Fruit fly (Drosophila melanogaster) whole organism, embryonic: ENCODE measurements around the gene eIF3d2.
A peak's percentile ranks its signal among the peaks of the same experiment; 100 is the strongest.

Experiments
- C15 ChIP-seq: fragments of 200-800 bp; sonication (Bioruptor generic); IDR thresholded peaks from 3 replicates; pipeline ENCODE4 v1.3.6; 2022; ENCODE audit warnings: missing biosample characterization, missing genetic modification characterization
- CG12104 ChIP-seq: fragments of 200-800 bp; sonication (Bioruptor generic); optimal IDR thresholded peaks from 3 replicates; lab custom pipeline; 2016; ENCODE audit warnings: missing biosample characterization, missing genetic modification characterization
- CG1233 ChIP-seq: fragments of 200-800 bp; sonication (Bioruptor generic); optimal IDR thresholded peaks from 4 replicates; lab custom pipeline; 2018; ENCODE audit warnings: missing biosample characterization, mild to moderate bottlenecking, missing genetic modification characterization
- CG12942 ChIP-seq: fragments of 200-800 bp; sonication (Bioruptor generic); optimal IDR thresholded peaks from 3 replicates; lab custom pipeline; 2016; ENCODE audit warnings: missing biosample characterization, missing genetic modification characterization
- CG13287 ChIP-seq: fragments of 200-800 bp; sonication (Bioruptor generic); IDR thresholded peaks from 2 replicates; pipeline ENCODE4 v1.3.6; 2022; ENCODE audit warnings: missing biosample characterization, missing genetic modification characterization; ENCODE audit not compliant: partially characterized antibody
- CG16813 ChIP-seq: fragments of 200-800 bp; sonication (Bioruptor generic); IDR thresholded peaks from 3 replicates; pipeline ENCODE4 v1.3.6; 2022; ENCODE audit warnings: missing biosample characterization, missing genetic modification characterization; ENCODE audit not compliant: partially characterized antibody
- CG16863 ChIP-seq: fragments of 200-800 bp; sonication (Bioruptor generic); optimal IDR thresholded peaks from 3 replicates; lab custom pipeline; 2016; ENCODE audit warnings: missing biosample characterization, missing genetic modification characterization
- CG17186 ChIP-seq: fragments of 200-800 bp; sonication (Bioruptor generic); optimal IDR thresholded peaks from 3 replicates; lab custom pipeline; 2017; ENCODE audit warnings: missing biosample characterization, missing genetic modification reagents, missing genetic modification characterization
- CG17912 ChIP-seq: fragments of 200-800 bp; sonication (Bioruptor generic); optimal IDR thresholded peaks from 2 replicates; lab custom pipeline; 2018; ENCODE audit warnings: missing biosample characterization, mild to moderate bottlenecking, missing genetic modification characterization
- CG18476 ChIP-seq: fragments of 200-800 bp; sonication (Bioruptor generic); optimal IDR thresholded peaks from 2 replicates; lab custom pipeline; 2016; ENCODE audit warnings: missing biosample characterization, mild to moderate bottlenecking, missing genetic modification characterization
- CG2199 ChIP-seq: fragments of 200-800 bp; sonication (Bioruptor generic); IDR thresholded peaks from 3 replicates; pipeline ENCODE4 v1.3.6; 2022; ENCODE audit warnings: missing biosample characterization, missing genetic modification characterization
- CG34422 ChIP-seq: fragments of 200-800 bp; sonication (Bioruptor generic); IDR thresholded peaks from 3 replicates; pipeline ENCODE4 v1.3.6; 2022; ENCODE audit warnings: missing biosample characterization, missing genetic modification characterization
- CG3847 ChIP-seq: fragments of 200-800 bp; sonication (Bioruptor generic); IDR thresholded peaks from 2 replicates; pipeline ENCODE4 v1.3.6; 2022; ENCODE audit warnings: missing biosample characterization, missing genetic modification characterization
- CG4328 ChIP-seq: fragments of 200-800 bp; sonication (Bioruptor generic); optimal IDR thresholded peaks from 3 replicates; lab custom pipeline; 2017; ENCODE audit warnings: missing biosample characterization, missing genetic modification reagents, missing genetic modification characterization
- CG6689 ChIP-seq: fragments of 200-800 bp; sonication (Bioruptor generic); IDR thresholded peaks from 2 replicates; pipeline ENCODE4 v1.3.6; 2022; ENCODE audit warnings: missing biosample characterization, missing genetic modification characterization
- CG6813 ChIP-seq: fragments of 200-800 bp; sonication (Bioruptor generic); optimal IDR thresholded peaks from 2 replicates; lab custom pipeline; 2017; ENCODE audit warnings: missing biosample characterization, missing genetic modification characterization, mild to moderate bottlenecking, moderate library complexity, missing genetic modification reagents
- CG8281 ChIP-seq: fragments of 200-800 bp; sonication (Bioruptor generic); optimal IDR thresholded peaks from 2 replicates; lab custom pipeline; 2018; ENCODE audit warnings: missing biosample characterization, mild to moderate bottlenecking, missing genetic modification characterization, moderate library complexity
- CHES-1-like ChIP-seq: fragments of 200-800 bp; sonication (Bioruptor generic); optimal IDR thresholded peaks from 2 replicates; lab custom pipeline; 2016; ENCODE audit warnings: missing biosample characterization, missing genetic modification characterization
- D19A ChIP-seq: fragments of 200-800 bp; optimal IDR thresholded peaks from 3 replicates; lab custom pipeline; 2019; ENCODE audit warnings: missing biosample characterization, mild to moderate bottlenecking, missing genetic modification characterization, moderate library complexity
- Doc3 ChIP-seq: fragments of 200-800 bp; sonication (Bioruptor generic); IDR thresholded peaks from 3 replicates; pipeline ENCODE4 v1.3.6; 2022; ENCODE audit warnings: missing biosample characterization, missing genetic modification characterization; ENCODE audit not compliant: partially characterized antibody
- Gsc ChIP-seq: fragments of 200-800 bp; sonication (Bioruptor generic); IDR thresholded peaks from 2 replicates; pipeline ENCODE4 v1.3.6; 2022; ENCODE audit warnings: missing biosample characterization, missing genetic modification characterization
- H2.0 ChIP-seq: fragments of 200-800 bp; sonication (Bioruptor generic); IDR thresholded peaks from 2 replicates; pipeline ENCODE4 v1.3.6; 2022; ENCODE audit warnings: missing biosample characterization, missing genetic modification characterization
- Hey ChIP-seq: fragments of 200-800 bp; sonication (Bioruptor generic); optimal IDR thresholded peaks from 3 replicates; lab custom pipeline; 2018; ENCODE audit warnings: missing biosample characterization, mild to moderate bottlenecking, missing genetic modification characterization
- Jarid2 ChIP-seq: fragments of 200-800 bp; sonication (Bioruptor generic); optimal IDR thresholded peaks from 3 replicates; lab custom pipeline; 2017; ENCODE audit warnings: mild to moderate bottlenecking, missing biosample characterization, missing genetic modification reagents, missing genetic modification characterization
- MESR4 ChIP-seq: fragments of 200-800 bp; sonication (Bioruptor generic); optimal IDR thresholded peaks from 2 replicates; lab custom pipeline; 2018; ENCODE audit warnings: missing biosample characterization, mild to moderate bottlenecking, missing genetic modification characterization, moderate library complexity
- Max ChIP-seq: fragments of 200-800 bp; sonication (Bioruptor generic); optimal IDR thresholded peaks from 2 replicates; lab custom pipeline; 2016; ENCODE audit warnings: missing biosample characterization, mild to moderate bottlenecking, missing genetic modification characterization
- Mrtf ChIP-seq: fragments of 200-800 bp; sonication (Bioruptor generic); IDR thresholded peaks from 3 replicates; pipeline ENCODE4 v1.3.6; 2022; ENCODE audit warnings: missing biosample characterization, missing genetic modification characterization
- NFAT ChIP-seq: fragments of 200-800 bp; sonication (Bioruptor generic); IDR thresholded peaks from 2 replicates; pipeline ENCODE4 v1.3.6; 2022; ENCODE audit warnings: missing biosample characterization, missing genetic modification characterization
- Pdp1 ChIP-seq, 2 experiments: fragments of 200-800 bp; sonication (Bioruptor generic); optimal IDR thresholded peaks; 3 replicates each; lab custom pipeline; 2016; ENCODE audit warnings: missing biosample characterization in 2 of 2, missing genetic modification characterization in 2 of 2, mild to moderate bottlenecking in 1 of 2, moderate library complexity in 1 of 2
- Six4 ChIP-seq: fragments of 200-800 bp; sonication (Bioruptor generic); optimal IDR thresholded peaks from 2 replicates; lab custom pipeline; 2016; ENCODE audit warnings: missing biosample characterization, missing genetic modification characterization
- Sox100B ChIP-seq: fragments of 200-800 bp; sonication (Bioruptor generic); optimal IDR thresholded peaks from 3 replicates; lab custom pipeline; 2018; ENCODE audit warnings: missing biosample characterization, mild to moderate bottlenecking, missing genetic modification characterization
- Sox102F ChIP-seq: fragments of 200-800 bp; sonication (Bioruptor generic); optimal IDR thresholded peaks from 2 replicates; lab custom pipeline; 2018; ENCODE audit warnings: missing biosample characterization, mild to moderate bottlenecking, missing genetic modification characterization, moderate library complexity
- Usf ChIP-seq: fragments of 200-800 bp; sonication (Bioruptor generic); optimal IDR thresholded peaks from 2 replicates; lab custom pipeline; 2017; ENCODE audit warnings: missing genotype, missing biosample characterization, missing genetic modification characterization
- Xbp1 ChIP-seq: fragments of 200-800 bp; sonication (Bioruptor generic); optimal IDR thresholded peaks from 3 replicates; lab custom pipeline; 2016; ENCODE audit warnings: missing biosample characterization, mild to moderate bottlenecking, missing genetic modification characterization
- aop ChIP-seq: fragments of 200-800 bp; sonication (Bioruptor generic); IDR thresholded peaks from 2 replicates; pipeline ENCODE4 v1.3.6; 2022; ENCODE audit warnings: missing biosample characterization, missing genetic modification characterization
- fd3F ChIP-seq: fragments of 200-800 bp; sonication (Bioruptor generic); optimal IDR thresholded peaks from 2 replicates; lab custom pipeline; 2018; ENCODE audit warnings: missing biosample characterization, mild to moderate bottlenecking, missing genetic modification characterization, moderate library complexity
- grn ChIP-seq: fragments of 200-800 bp; sonication (Bioruptor generic); optimal IDR thresholded peaks from 3 replicates; lab custom pipeline; 2017; ENCODE audit warnings: missing biosample characterization, missing genetic modification characterization
- kay ChIP-seq: fragments of 200-800 bp; sonication (Bioruptor generic); optimal IDR thresholded peaks from 2 replicates; lab custom pipeline; 2016; ENCODE audit warnings: missing biosample characterization, missing genetic modification characterization
- knrl ChIP-seq: fragments of 200-800 bp; sonication (Bioruptor generic); IDR thresholded peaks from 3 replicates; pipeline ENCODE4 v1.3.6; 2022; ENCODE audit warnings: missing biosample characterization, missing genetic modification characterization; ENCODE audit not compliant: partially characterized antibody
- pb ChIP-seq: fragments of 200-800 bp; sonication (Bioruptor generic); optimal IDR thresholded peaks from 3 replicates; lab custom pipeline; 2016; ENCODE audit warnings: missing biosample characterization, missing genetic modification characterization
- phol ChIP-seq: fragments of 200-800 bp; sonication (Bioruptor generic); optimal IDR thresholded peaks from 3 replicates; lab custom pipeline; 2018; ENCODE audit warnings: missing biosample characterization, mild to moderate bottlenecking, missing genetic modification characterization, moderate library complexity
- pnt ChIP-seq: fragments of 200-800 bp; sonication (Bioruptor generic); optimal IDR thresholded peaks from 3 replicates; lab custom pipeline; 2016; ENCODE audit warnings: missing biosample characterization, missing genetic modification characterization
- prd ChIP-seq, 3 experiments: fragments of >200 bp in 2 of 3; fragments of 200-800 bp in 1 of 3; sonication (Bioruptor generic) in 1 of 3; optimal IDR thresholded peaks in 2 of 3; IDR thresholded peaks in 1 of 3; 2 replicates in 2 of 3; 3 replicates in 1 of 3; pipeline versions ENCODE4 v1.3.6 to Lab custom; 2017 to 2022; ENCODE audit warnings: missing biosample characterization in 1 of 3, missing genetic modification characterization in 1 of 3
- so ChIP-seq: fragments of 200-800 bp; sonication (Bioruptor generic); IDR thresholded peaks from 3 replicates; pipeline ENCODE4 v1.3.6; 2022; ENCODE audit warnings: missing biosample characterization, missing genetic modification characterization
- sob ChIP-seq: fragments of 200-800 bp; sonication (Bioruptor generic); IDR thresholded peaks from 2 replicates; pipeline ENCODE4 v1.3.6; 2022; ENCODE audit warnings: missing biosample characterization, missing genetic modification characterization
- ssp ChIP-seq: fragments of 200-800 bp; sonication (Bioruptor generic); IDR thresholded peaks from 2 replicates; pipeline ENCODE4 v1.3.6; 2022; ENCODE audit warnings: missing biosample characterization, missing genetic modification characterization
- stwl ChIP-seq: fragments of 200-800 bp; sonication (Bioruptor generic); optimal IDR thresholded peaks from 3 replicates; lab custom pipeline; 2018; ENCODE audit warnings: missing biosample characterization, mild to moderate bottlenecking, missing genetic modification characterization, moderate library complexity
- wor ChIP-seq: fragments of 200-800 bp; sonication (Bioruptor generic); IDR thresholded peaks from 2 replicates; pipeline ENCODE4 v1.3.6; 2022; ENCODE audit warnings: missing biosample characterization, missing genetic modification characterization
- yki ChIP-seq: fragments of >200 bp; optimal IDR thresholded peaks from 3 replicates; lab custom pipeline; 2018

eIF3d2 gene

dm6 chr3R:12221366-12221916, 26.6 kb upstream of the eIF3d2 start, which contains the start of gene CG4860 (continued):
- TF ChIP-seq D19A (tag; lab: Kevin White, UChicago) (peak; percentile 75), knrl (GFP tag; lab: Robert Waterston, UW) (no peak), CG6813 (GFP tag; lab: Kevin White, UChicago) (peak; percentile 52), so (GFP tag; lab: Robert Waterston, UW) (peak; percentile 84), Xbp1 (GFP tag; lab: Kevin White, UChicago) (peak; percentile 92), CG8281 (peak; percentile 65), phol (tag; lab: Kevin White, UChicago) (peak; percentile 83), CG16863 (GFP tag; lab: Kevin White, UChicago) (peak; percentile 84), Six4 (GFP tag; lab: Kevin White, UChicago) (peak; percentile 81), stwl (no peak), C15 (GFP tag; lab: Robert Waterston, UW) (0 out of 3 replicates have a peak, but pooled peaks have one; percentile 5), Hey (tag; lab: Kevin White, UChicago) (no peak), CG3847 (peak; percentile 88), CG2199 (GFP tag; lab: Robert Waterston, UW) (0 out of 3 replicates have a peak, but pooled peaks have one; percentile 53), CG6689 (GFP tag; lab: Robert Waterston, UW) (peak; percentile 85), CG16813 (GFP tag; lab: Robert Waterston, UW) (no peak), Mrtf (peak; percentile 74; the same call in 2 of the 3 replicates), Sox100B (no peak), fd3F (GFP tag; lab: Kevin White, UChicago) (peak; percentile 85), CG12942 (GFP tag; lab: Kevin White, UChicago) (peak; percentile 80), CG34422 (GFP tag; lab: Robert Waterston, UW) (peak; percentile 87), Max (GFP tag; lab: Kevin White, UChicago) (peak; percentile 80), ssp (GFP tag; lab: Robert Waterston, UW) (peak; percentile 68), CG17186 (GFP tag; lab: Kevin White, UChicago) (no peak), CG4328 (GFP tag; lab: Kevin White, UChicago) (peak; percentile 61), H2.0 (GFP tag; lab: Robert Waterston, UW) (peak; percentile 81), prd (optimal IDR thresholded peaks at IDR 0.05; lab: Kevin White, UChicago) (no peak), prd (GFP tag; IDR thresholded peaks at IDR 0.05; lab: Robert Waterston, UW) (peak; percentile 86), Pdp1 (GFP tag; optimal IDR thresholded peaks at IDR 0.05; lab: Kevin White, UChicago) (peak; percentile 75 to 91), grn (GFP tag; lab: Kevin White, UChicago) (no peak), CG1233 (GFP tag; lab: Kevin White, UChicago) (peak; percentile 74), CG12104 (peak; percentile 66), kay (GFP tag; lab: Kevin White, UChicago) (peak; percentile 85), pb (GFP tag; lab: Kevin White, UChicago) (peak; percentile 54), CG18476 (GFP tag; lab: Kevin White, UChicago) (peak; percentile 77), MESR4 (GFP tag; lab: Kevin White, UChicago) (peak; percentile 19), yki (lab: Kevin White, UChicago) (no peak), sob (GFP tag; lab: Robert Waterston, UW) (peak; percentile 90), CHES-1-like (GFP tag; lab: Kevin White, UChicago) (peak; percentile 81), CG17912 (GFP tag; lab: Kevin White, UChicago) (peak; percentile 43), wor (peak; percentile 66), aop (GFP tag; lab: Robert Waterston, UW) (0 out of 2 replicates have a peak, but pooled peaks have one; percentile 56), Sox102F (peak; percentile 92), CG13287 (peak; percentile 10; the same call in 1 of the 2 replicates), Usf (GFP tag; lab: Kevin White, UChicago) (peak; percentile 25), Doc3 (GFP tag; lab: Robert Waterston, UW) (no peak), pnt (GFP tag; lab: Kevin White, UChicago) (peak; percentile 76), Gsc (GFP tag; lab: Robert Waterston, UW) (no peak), Jarid2 (GFP tag; lab: Kevin White, UChicago) (peak; percentile 38), NFAT (GFP tag; lab: Robert Waterston, UW) (peak; percentile 92)
